Fruit fly (Drosophila melanogaster) whole organism, adult: Measurements from ENCODE around the gene Mes2.

Experiments used
- CG11617 ChIP-seq: fragments of 200-800 bp; sonication (Bioruptor generic); optimal IDR thresholded peaks from 2 replicates; lab custom pipeline; 2017; ENCODE audit warnings: mild to moderate bottlenecking, missing biosample characterization, missing genetic modification reagents, missing genetic modification characterization
- CG12768 ChIP-seq: fragments of 200-800 bp; sonication (Bioruptor generic); optimal IDR thresholded peaks from 2 replicates; lab custom pipeline; 2017; ENCODE audit warnings: missing biosample characterization, missing genetic modification characterization, mild to moderate bottlenecking, moderate library complexity, missing genetic modification reagents
- CG14711 ChIP-seq: fragments of 200-800 bp; sonication (Bioruptor generic); optimal IDR thresholded peaks from 2 replicates; lab custom pipeline; 2018; ENCODE audit warnings: missing biosample characterization, mild to moderate bottlenecking, missing genetic modification characterization, moderate library complexity
- CG1620 ChIP-seq: fragments of 200-800 bp; sonication (Bioruptor generic); optimal IDR thresholded peaks from 2 replicates; lab custom pipeline; 2016; ENCODE audit warnings: missing biosample characterization, missing genetic modification characterization
- CG33017 ChIP-seq: fragments of 200-800 bp; sonication (Bioruptor generic); optimal IDR thresholded peaks from 2 replicates; lab custom pipeline; 2018; ENCODE audit warnings: missing biosample characterization, mild to moderate bottlenecking, missing genetic modification characterization, moderate library complexity
- CG7045 ChIP-seq: fragments of 200-800 bp; sonication (Bioruptor generic); optimal IDR thresholded peaks from 2 replicates; lab custom pipeline; 2017; ENCODE audit warnings: missing biosample characterization, mild to moderate bottlenecking, missing genetic modification characterization
- CG7101 ChIP-seq: fragments of 200-800 bp; sonication (Bioruptor generic); optimal IDR thresholded peaks from 2 replicates; lab custom pipeline; 2018; ENCODE audit warnings: missing biosample characterization, mild to moderate bottlenecking, missing genetic modification characterization, moderate library complexity
- Clk ChIP-seq: fragments of 200-800 bp; sonication (Bioruptor generic); optimal IDR thresholded peaks from 2 replicates; lab custom pipeline; 2017; ENCODE audit warnings: missing biosample characterization, missing genetic modification characterization
- Crg-1 ChIP-seq: fragments of 200-800 bp; sonication (Bioruptor generic); optimal IDR thresholded peaks from 2 replicates; lab custom pipeline; 2016; ENCODE audit warnings: missing biosample characterization, missing genetic modification characterization
- Hr96 ChIP-seq: fragments of 200-800 bp; sonication (Bioruptor generic); optimal IDR thresholded peaks from 2 replicates; lab custom pipeline; 2016; ENCODE audit warnings: missing biosample characterization, missing genetic modification characterization
- Mnt ChIP-seq: fragments of 200-800 bp; sonication (Bioruptor generic); optimal IDR thresholded peaks from 2 replicates; lab custom pipeline; 2016; ENCODE audit warnings: missing biosample characterization, mild to moderate bottlenecking, missing genetic modification characterization
- bab1 ChIP-seq: fragments of 200-800 bp; sonication (Bioruptor generic); optimal IDR thresholded peaks from 3 replicates; lab custom pipeline; 2019; ENCODE audit warnings: missing biosample characterization, mild to moderate bottlenecking, missing genetic modification characterization, moderate library complexity
- cic ChIP-seq: fragments of 200-800 bp; sonication (Bioruptor generic); optimal IDR thresholded peaks from 2 replicates; lab custom pipeline; 2017; ENCODE audit warnings: missing biosample characterization, mild to moderate bottlenecking, missing genetic modification characterization, moderate library complexity
- cnc ChIP-seq, 2 experiments: fragments of >200 bp; optimal IDR thresholded peaks; 2 replicates each; lab custom pipeline; 2017
- kay ChIP-seq: fragments of 200-800 bp; sonication (Bioruptor generic); peaks from one replicate; lab custom pipeline; 2016; ENCODE audit warnings: missing biosample characterization, missing genetic modification characterization, borderline replicate concordance
- ovo ChIP-seq: fragments of 200-800 bp; sonication (Bioruptor generic); optimal IDR thresholded peaks from 2 replicates; lab custom pipeline; 2016; ENCODE audit warnings: missing biosample characterization, missing genetic modification characterization
- pad ChIP-seq: fragments of 200-800 bp; sonication (Bioruptor generic); optimal IDR thresholded peaks from 3 replicates; lab custom pipeline; 2017; ENCODE audit warnings: missing biosample characterization, missing genetic modification characterization, mild to moderate bottlenecking, moderate library complexity, missing genetic modification reagents
- tj ChIP-seq: fragments of 200-800 bp; sonication (Bioruptor generic); optimal IDR thresholded peaks from 3 replicates; lab custom pipeline; 2017; ENCODE audit warnings: missing biosample characterization, mild to moderate bottlenecking, missing genetic modification characterization, moderate library complexity
- toe ChIP-seq: fragments of 200-800 bp; sonication (Bioruptor generic); optimal IDR thresholded peaks from 2 replicates; lab custom pipeline; 2016; ENCODE audit warnings: missing biosample characterization, missing genetic modification characterization

Mes2 gene

DNA sequence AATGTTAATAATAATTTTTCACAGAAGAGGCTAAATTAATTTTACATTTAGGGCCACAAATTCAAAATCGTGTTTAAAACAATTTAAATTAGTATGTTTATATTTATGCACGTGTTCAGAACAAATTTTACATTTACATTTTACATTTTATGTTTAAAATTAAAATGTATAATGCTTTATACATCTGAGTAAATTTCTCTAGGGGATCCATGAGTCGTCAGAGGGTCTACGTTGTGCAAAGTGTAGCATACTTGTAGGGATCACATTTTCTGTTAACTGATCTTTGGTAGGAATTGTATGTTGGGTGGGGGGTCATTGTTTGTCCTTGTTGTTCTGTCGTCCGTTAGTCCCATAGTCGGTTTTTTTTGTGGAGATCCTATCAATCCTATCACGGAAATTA, 36.6 kb downstream of the Mes2 start:
- TF ChIP-seq pad (GFP tag; lab: Kevin White, UChicago) (no peak), CG7101 (tag; lab: Kevin White, UChicago) (no peak), tj (GFP tag; lab: Kevin White, UChicago) (no peak), kay (GFP tag; lab: Kevin White, UChicago) (no peak), Hr96 (GFP tag; lab: Kevin White, UChicago) (no peak), CG14711 (tag; lab: Kevin White, UChicago) (no peak), ovo (GFP tag; lab: Kevin White, UChicago) (no peak), CG11617 (no peak)

dm6 chr3L:22987342-22987741, 41.9 kb downstream of the Mes2 start, which contains the start of gene CG32457:
CG32457 (plus strand) TSS chr3L:22987642.
- TF ChIP-seq Crg-1 (no peak), kay (GFP tag; lab: Kevin White, UChicago) (no peak), ovo (GFP tag; lab: Kevin White, UChicago) (no peak), CG33017 (no peak), CG14711 (tag; lab: Kevin White, UChicago) (no peak), pad (GFP tag; lab: Kevin White, UChicago) (no peak), bab1 (no peak), cic (GFP tag; lab: Kevin White, UChicago) (no peak), Hr96 (GFP tag; lab: Kevin White, UChicago) (no peak), Clk (GFP tag; lab: Kevin White, UChicago) (no peak), tj (GFP tag; lab: Kevin White, UChicago) (no peak), CG11617 (no peak), Mnt (GFP tag; lab: Kevin White, UChicago) (no peak), CG7101 (tag; lab: Kevin White, UChicago) (no peak), cnc (optimal IDR thresholded peaks at IDR 0.05; lab: Kevin White, UChicago) (no peak), CG1620 (GFP tag; lab: Kevin White, UChicago) (no peak), CG7045 (GFP tag; lab: Kevin White, UChicago) (no peak), toe (GFP tag; lab: Kevin White, UChicago) (no peak), CG12768 (GFP tag; lab: Kevin White, UChicago) (no peak)

DNA sequence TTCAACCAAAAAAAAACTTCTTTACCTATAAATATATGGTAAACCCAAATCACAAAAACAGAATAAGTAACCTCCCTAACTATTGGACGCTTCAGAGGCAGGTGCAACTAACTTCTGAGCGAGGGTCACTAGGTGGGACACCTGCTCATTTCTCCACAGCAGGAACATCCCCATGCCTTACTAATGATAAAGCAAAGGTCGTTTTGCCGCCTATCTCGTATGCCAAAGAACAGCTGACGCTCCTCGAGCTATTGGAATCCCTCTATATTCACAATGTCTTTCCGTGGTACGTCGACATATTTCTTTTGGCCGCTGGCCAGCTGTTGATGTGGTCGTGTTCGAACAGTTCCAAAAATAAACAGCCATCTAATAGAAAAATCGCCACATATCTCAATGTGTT, 44.0 kb downstream of the Mes2 start:
- TF ChIP-seq cic (GFP tag; lab: Kevin White, UChicago): no peak
- no peak for TF ChIP-seq CG14711 (tag; lab: Kevin White, UChicago)
- TF ChIP-seq CG33017: no peak
- no peak for TF ChIP-seq Crg-1
- no peak for TF ChIP-seq Clk (GFP tag; lab: Kevin White, UChicago)
- no peak for TF ChIP-seq tj (GFP tag; lab: Kevin White, UChicago)
- no peak for TF ChIP-seq Hr96 (GFP tag; lab: Kevin White, UChicago)
- no peak for TF ChIP-seq CG7045 (GFP tag; lab: Kevin White, UChicago)
- no peak for TF ChIP-seq ovo (GFP tag; lab: Kevin White, UChicago)
- no peak for TF ChIP-seq Mnt (GFP tag; lab: Kevin White, UChicago)

dm6 chr3L:22998176-22998575, 52.7 kb downstream of the Mes2 start, which contains the start of gene nrm:
nrm (plus strand) TSS chr3L:22998372.
- no peak for TF ChIP-seq Hr96 (GFP tag; lab: Kevin White, UChicago)
- TF ChIP-seq bab1: no peak
- no peak for TF ChIP-seq toe (GFP tag; lab: Kevin White, UChicago)
